Fruit fly (Drosophila melanogaster) whole organism, embryonic: Measurements from ENCODE around the gene CG13896.

ENCODE experiments used
- Antp ChIP-seq: fragments of 200-800 bp; sonication (Bioruptor generic); optimal IDR thresholded peaks from 3 replicates; lab custom pipeline; 2016; ENCODE audit warnings: missing biosample characterization, missing genetic modification characterization
- Asciz ChIP-seq: fragments of 200-800 bp; sonication (Bioruptor generic); optimal IDR thresholded peaks from 2 replicates; lab custom pipeline; 2017; ENCODE audit warnings: missing biosample characterization, mild to moderate bottlenecking, missing genetic modification characterization, missing genetic modification reagents
- Awh ChIP-seq: fragments of 200-800 bp; sonication (Bioruptor generic); IDR thresholded peaks from 2 replicates; pipeline ENCODE4, ENCODE4 v1.3.6; 2022; ENCODE audit warnings: missing biosample characterization, missing genetic modification characterization
- CG10431 ChIP-seq: fragments of 200-800 bp; sonication (Bioruptor generic); optimal IDR thresholded peaks from 3 replicates; lab custom pipeline; 2018; ENCODE audit warnings: missing biosample characterization, mild to moderate bottlenecking, missing genetic modification characterization
- CG14965 ChIP-seq: fragments of 200-800 bp; sonication (Bioruptor generic); optimal IDR thresholded peaks from 2 replicates; lab custom pipeline; 2016; ENCODE audit warnings: missing biosample characterization, missing genetic modification characterization, borderline replicate concordance
- CG16863 ChIP-seq: fragments of 200-800 bp; sonication (Bioruptor generic); optimal IDR thresholded peaks from 3 replicates; lab custom pipeline; 2016; ENCODE audit warnings: missing biosample characterization, missing genetic modification characterization
- CG17359 ChIP-seq: fragments of 200-800 bp; sonication (Bioruptor generic); optimal IDR thresholded peaks from 3 replicates; lab custom pipeline; 2018; ENCODE audit warnings: missing biosample characterization, mild to moderate bottlenecking, missing genetic modification characterization, moderate library complexity
- CG17912 ChIP-seq: fragments of 200-800 bp; sonication (Bioruptor generic); optimal IDR thresholded peaks from 2 replicates; lab custom pipeline; 2018; ENCODE audit warnings: missing biosample characterization, mild to moderate bottlenecking, missing genetic modification characterization
- CG18764 ChIP-seq: fragments of 200-800 bp; sonication (Bioruptor generic); optimal IDR thresholded peaks from 3 replicates; lab custom pipeline; 2016; ENCODE audit warnings: missing biosample characterization, missing genetic modification characterization
- CG2875 ChIP-seq: fragments of 200-800 bp; sonication (Bioruptor generic); optimal IDR thresholded peaks from 2 replicates; lab custom pipeline; 2017; ENCODE audit warnings: missing biosample characterization, mild to moderate bottlenecking, missing genetic modification characterization, missing genetic modification reagents
- CG3163 ChIP-seq: fragments of 200-800 bp; sonication (Bioruptor generic); optimal IDR thresholded peaks from 3 replicates; lab custom pipeline; 2016; ENCODE audit warnings: missing biosample characterization, missing genetic modification characterization
- CG3407 ChIP-seq: fragments of 200-800 bp; sonication (Bioruptor generic); optimal IDR thresholded peaks from 2 replicates; lab custom pipeline; 2018; ENCODE audit warnings: missing biosample characterization, mild to moderate bottlenecking, missing genetic modification characterization
- CG8089 ChIP-seq: fragments of 200-800 bp; sonication (Bioruptor generic); optimal IDR thresholded peaks from 3 replicates; lab custom pipeline; 2016; ENCODE audit warnings: missing biosample characterization, missing genetic modification characterization
- CG8290 ChIP-seq, 3 experiments: fragments of 200-800 bp; sonication (Bioruptor generic); optimal IDR thresholded peaks; 2 replicates each; lab custom pipeline; 2016 to 2019; ENCODE audit warnings: missing biosample characterization in 3 of 3, missing genetic modification characterization in 3 of 3, mild to moderate bottlenecking in 2 of 3, moderate library complexity in 1 of 3
- CG8388 ChIP-seq: fragments of 200-800 bp; sonication (Bioruptor generic); optimal IDR thresholded peaks from 2 replicates; lab custom pipeline; 2019; ENCODE audit warnings: missing biosample characterization, mild to moderate bottlenecking, missing genetic modification characterization, moderate library complexity
- CG8944 ChIP-seq: fragments of 200-800 bp; sonication (Bioruptor generic); optimal IDR thresholded peaks from 3 replicates; lab custom pipeline; 2016; ENCODE audit warnings: missing biosample characterization, missing genetic modification characterization
- CG9215 ChIP-seq: fragments of 200-800 bp; sonication (Bioruptor generic); IDR thresholded peaks from 2 replicates; pipeline ENCODE4 v1.3.6; 2022; ENCODE audit warnings: missing biosample characterization, missing genetic modification characterization
- CG9437 ChIP-seq: fragments of 200-800 bp; sonication (Bioruptor generic); optimal IDR thresholded peaks from 2 replicates; lab custom pipeline; 2018; ENCODE audit warnings: missing biosample characterization, mild to moderate bottlenecking, missing genetic modification characterization
- Ets65A ChIP-seq: fragments of 200-800 bp; sonication (Bioruptor generic); peaks from one replicate; lab custom pipeline; 2016; ENCODE audit warnings: missing biosample characterization, missing genetic modification characterization
- HLH3B ChIP-seq: fragments of 200-800 bp; sonication (Bioruptor generic); IDR thresholded peaks from 2 replicates; pipeline ENCODE4 v1.3.6; 2022; ENCODE audit warnings: missing biosample characterization, missing genetic modification characterization
- HLH54F ChIP-seq: fragments of 200-800 bp; sonication (Bioruptor generic); optimal IDR thresholded peaks from 3 replicates; lab custom pipeline; 2016; ENCODE audit warnings: missing biosample characterization, missing genetic modification characterization
- Lhr ChIP-seq: fragments of 200-800 bp; sonication (Bioruptor generic); optimal IDR thresholded peaks from 3 replicates; lab custom pipeline; 2017; ENCODE audit warnings: mild to moderate bottlenecking, missing biosample characterization, missing genetic modification reagents, missing genetic modification characterization
- Nf-YA ChIP-seq: fragments of 200-800 bp; sonication (Bioruptor generic); IDR thresholded peaks from 2 replicates; pipeline ENCODE4 v1.3.6; 2022; ENCODE audit warnings: missing biosample characterization, missing genetic modification characterization
- Side ChIP-seq: fragments of 200-800 bp; sonication (Bioruptor generic); optimal IDR thresholded peaks from 2 replicates; lab custom pipeline; 2016; ENCODE audit warnings: missing biosample characterization, missing genetic modification characterization
- Vsx1 ChIP-seq: fragments of 200-800 bp; sonication (Bioruptor generic); optimal IDR thresholded peaks from 2 replicates; lab custom pipeline; 2017; ENCODE audit warnings: missing biosample characterization, mild to moderate bottlenecking, missing genetic modification characterization, missing genetic modification reagents
- Xrp1 ChIP-seq: fragments of 200-800 bp; sonication (Bioruptor generic); IDR thresholded peaks from 2 replicates; pipeline ENCODE4 v1.3.6; 2022; ENCODE audit warnings: missing biosample characterization, missing genetic modification characterization
- ab ChIP-seq: fragments of 200-800 bp; sonication (Bioruptor generic); optimal IDR thresholded peaks from 2 replicates; lab custom pipeline; 2016; ENCODE audit warnings: missing biosample characterization, missing genetic modification characterization
- ara ChIP-seq: fragments of 200-800 bp; sonication (Bioruptor generic); IDR thresholded peaks from 2 replicates; pipeline ENCODE4 v1.3.6; 2022; ENCODE audit warnings: missing biosample characterization, missing genetic modification characterization
- ase ChIP-seq: fragments of 200-800 bp; sonication (Bioruptor generic); IDR thresholded peaks from 3 replicates; pipeline ENCODE4 v1.3.6; 2022; ENCODE audit warnings: missing biosample characterization, missing genetic modification characterization
- da ChIP-seq: fragments of 200-800 bp; sonication (Bioruptor generic); optimal IDR thresholded peaks from 2 replicates; lab custom pipeline; 2016; ENCODE audit warnings: missing biosample characterization, missing genetic modification characterization
- dimm ChIP-seq: fragments of 200-800 bp; sonication (Bioruptor generic); IDR thresholded peaks from 2 replicates; pipeline ENCODE4 v1.3.6; 2022; ENCODE audit warnings: missing biosample characterization, missing genetic modification characterization
- dmrt11E ChIP-seq: fragments of 200-800 bp; sonication (Bioruptor generic); optimal IDR thresholded peaks from 3 replicates; lab custom pipeline; 2018; ENCODE audit warnings: missing biosample characterization, mild to moderate bottlenecking, missing genetic modification characterization, moderate library complexity
- esg ChIP-seq: fragments of 200-800 bp; sonication (Bioruptor generic); conservative IDR thresholded peaks from 2 replicates; pipeline ENCODE4 v1.3.6; 2022; ENCODE audit warnings: missing biosample characterization, missing genetic modification characterization
- eve ChIP-seq, 2 experiments: fragments of >200 bp; optimal IDR thresholded peaks; 2 replicates each; lab custom pipeline; 2017; ENCODE audit warnings: missing biosample characterization in 2 of 2, missing genetic modification characterization in 2 of 2
- fd3F ChIP-seq: fragments of 200-800 bp; sonication (Bioruptor generic); optimal IDR thresholded peaks from 2 replicates; lab custom pipeline; 2018; ENCODE audit warnings: missing biosample characterization, mild to moderate bottlenecking, missing genetic modification characterization, moderate library complexity
- maf-S ChIP-seq: fragments of 200-800 bp; sonication (Bioruptor generic); optimal IDR thresholded peaks from 2 replicates; lab custom pipeline; 2016; ENCODE audit warnings: missing biosample characterization, missing genetic modification characterization
- prd ChIP-seq, 3 experiments: fragments of >200 bp in 2 of 3; fragments of 200-800 bp in 1 of 3; sonication (Bioruptor generic) in 1 of 3; optimal IDR thresholded peaks in 2 of 3; IDR thresholded peaks in 1 of 3; 2 replicates in 2 of 3; 3 replicates in 1 of 3; pipeline versions ENCODE4 v1.3.6 to Lab custom; 2017 to 2022; ENCODE audit warnings: missing biosample characterization in 1 of 3, missing genetic modification characterization in 1 of 3
- sc ChIP-seq, 3 experiments: fragments of >200 bp in 2 of 3; fragments of 200-800 bp in 1 of 3; sonication (Bioruptor generic) in 1 of 3; optimal IDR thresholded peaks; 2 replicates in 2 of 3; 3 replicates in 1 of 3; lab custom pipeline; 2017; ENCODE audit warnings: mild to moderate bottlenecking in 1 of 3, missing biosample characterization in 1 of 3, missing genetic modification characterization in 1 of 3, missing genetic modification reagents in 1 of 3
- scrt ChIP-seq: fragments of 200-800 bp; sonication (Bioruptor generic); optimal IDR thresholded peaks from 2 replicates; lab custom pipeline; 2018; ENCODE audit warnings: missing biosample characterization, mild to moderate bottlenecking, missing genetic modification characterization, moderate library complexity
- shn ChIP-seq: fragments of 200-800 bp; sonication (Bioruptor generic); optimal IDR thresholded peaks from 3 replicates; lab custom pipeline; 2016; ENCODE audit warnings: missing biosample characterization, missing genetic modification characterization
- sisA ChIP-seq: fragments of 200-800 bp; sonication (Bioruptor generic); IDR thresholded peaks from 2 replicates; pipeline ENCODE4 v1.3.6; 2022; ENCODE audit warnings: missing biosample characterization, missing genetic modification characterization
- slou ChIP-seq: fragments of 200-800 bp; sonication (Bioruptor generic); optimal IDR thresholded peaks from 3 replicates; lab custom pipeline; 2016; ENCODE audit warnings: missing biosample characterization, missing genetic modification characterization
- ssp ChIP-seq: fragments of 200-800 bp; sonication (Bioruptor generic); IDR thresholded peaks from 2 replicates; pipeline ENCODE4 v1.3.6; 2022; ENCODE audit warnings: missing biosample characterization, missing genetic modification characterization
- tap ChIP-seq: fragments of 200-800 bp; optimal IDR thresholded peaks from 3 replicates; lab custom pipeline; 2019; ENCODE audit warnings: missing biosample characterization, mild to moderate bottlenecking, missing genetic modification characterization, moderate library complexity
- ttk ChIP-seq: fragments of 200-800 bp; sonication (Bioruptor generic); IDR thresholded peaks from 2 replicates; pipeline ENCODE4 v2.1.2; 2022; ENCODE audit warnings: missing biosample characterization, missing genetic modification characterization
- wor ChIP-seq: fragments of 200-800 bp; sonication (Bioruptor generic); IDR thresholded peaks from 2 replicates; pipeline ENCODE4 v1.3.6; 2022; ENCODE audit warnings: missing biosample characterization, missing genetic modification characterization
- zen ChIP-seq: fragments of 200-800 bp; sonication (Bioruptor generic); optimal IDR thresholded peaks from 3 replicates; lab custom pipeline; 2018; ENCODE audit warnings: missing biosample characterization, mild to moderate bottlenecking, missing genetic modification characterization, moderate library complexity
- zf30C ChIP-seq: fragments of 200-800 bp; sonication (Bioruptor generic); optimal IDR thresholded peaks from 3 replicates; lab custom pipeline; 2018; ENCODE audit warnings: missing biosample characterization, mild to moderate bottlenecking, missing genetic modification characterization

The CG13896 gene

dm6 chr3L:725527-726191 is 14.0 kb upstream of the CG13896 start (continued):
- peak; percentile 26 for TF ChIP-seq CG14965 (GFP tag; lab: Kevin White, UChicago)
- peak; percentile 32 for TF ChIP-seq tap (tag; lab: Kevin White, UChicago)
- peak; percentile 98 for TF ChIP-seq Ets65A (GFP tag; lab: Kevin White, UChicago)
- TF ChIP-seq slou (GFP tag; lab: Kevin White, UChicago): no peak
- peak; percentile 33; the same call in 1 of the 2 replicates for TF ChIP-seq CG9215
- peak; percentile 45 for TF ChIP-seq HLH54F (GFP tag; lab: Kevin White, UChicago)
- TF ChIP-seq Lhr (GFP tag; lab: Kevin White, UChicago): peak; percentile 49
- TF ChIP-seq prd (optimal IDR thresholded peaks at IDR 0.05; lab: Kevin White, UChicago): no peak
- peak; percentile 94 for TF ChIP-seq prd (GFP tag; IDR thresholded peaks at IDR 0.05; lab: Robert Waterston, UW)
- peak; percentile 87 for TF ChIP-seq CG8388 (GFP tag; lab: Kevin White, UChicago)
- TF ChIP-seq scrt (GFP tag; lab: Kevin White, UChicago): no peak
- TF ChIP-seq CG8290 (GFP tag; optimal IDR thresholded peaks at IDR 0.05; lab: Kevin White, UChicago): peak; percentile 87
- peak in 1 of 2 experiments; percentile 14 for TF ChIP-seq CG8290 (tag; optimal IDR thresholded peaks at IDR 0.05; lab: Kevin White, UChicago)
- TF ChIP-seq ab (GFP tag; lab: Kevin White, UChicago): peak; percentile 14
- TF ChIP-seq CG3407: peak; percentile 72
- peak; percentile 87 for TF ChIP-seq zen
- TF ChIP-seq CG18764 (GFP tag; lab: Kevin White, UChicago): peak; percentile 78
- peak; percentile 9 for TF ChIP-seq Vsx1
- peak; percentile 54; the same call in 1 of the 2 replicates for TF ChIP-seq HLH3B (GFP tag; lab: Robert Waterston, UW)
- peak; percentile 97 for TF ChIP-seq zf30C (GFP tag; lab: Kevin White, UChicago)
- peak; percentile 54 for TF ChIP-seq Awh
- peak; percentile 75 for TF ChIP-seq shn (GFP tag; lab: Kevin White, UChicago)
- peak; percentile 52 for TF ChIP-seq CG3163 (GFP tag; lab: Kevin White, UChicago)
- TF ChIP-seq ttk: peak; percentile 75
- peak; percentile 68 for TF ChIP-seq da
- TF ChIP-seq ase (GFP tag; lab: Robert Waterston, UW): peak; percentile 21; the same call in 1 of the 3 replicates
- no peak for TF ChIP-seq Nf-YA
- peak; percentile 82 for TF ChIP-seq CG2875 (GFP tag; lab: Kevin White, UChicago)
- TF ChIP-seq ssp (GFP tag; lab: Robert Waterston, UW): peak; percentile 69
- TF ChIP-seq CG17359 (tag; lab: Kevin White, UChicago): peak; percentile 55
- peak; percentile 58; the same call in 1 of the 2 replicates for TF ChIP-seq wor (GFP tag; lab: Robert Waterston, UW)
- TF ChIP-seq CG16863: peak; percentile 84
- TF ChIP-seq CG9437 (GFP tag; lab: Kevin White, UChicago): peak; percentile 25
- peak; percentile 69 for TF ChIP-seq Side (GFP tag; lab: Kevin White, UChicago)
- TF ChIP-seq CG10431 (GFP tag; lab: Kevin White, UChicago): peak; percentile 1
- peak; percentile 98 for TF ChIP-seq dmrt11E (tag; lab: Kevin White, UChicago)
- TF ChIP-seq Xrp1 (GFP tag; lab: Robert Waterston, UW): peak; percentile 97
- no peak for TF ChIP-seq fd3F (GFP tag; lab: Kevin White, UChicago)
- TF ChIP-seq sc (optimal IDR thresholded peaks at IDR 0.05; lab: Kevin White, UChicago): no peak
- peak; percentile 87 for TF ChIP-seq sc (GFP tag; optimal IDR thresholded peaks at IDR 0.05; lab: Kevin White, UChicago)
- TF ChIP-seq sisA: peak; percentile 79
- peak; percentile 66 for TF ChIP-seq maf-S (GFP tag; lab: Kevin White, UChicago)
- TF ChIP-seq dimm (GFP tag; lab: Robert Waterston, UW): 0 out of 2 replicates have a peak, but pooled peaks have one; percentile 29
- TF ChIP-seq ara (GFP tag; lab: Robert Waterston, UW): peak; percentile 96
- TF ChIP-seq CG8089 (GFP tag; lab: Kevin White, UChicago): peak; percentile 87
- peak; percentile 60 for TF ChIP-seq esg
- peak; percentile 18 to 48 for TF ChIP-seq eve (GFP tag; optimal IDR thresholded peaks at IDR 0.05; lab: Kevin White, UChicago)
- peak; percentile 31 for TF ChIP-seq Asciz (GFP tag; lab: Kevin White, UChicago)
- TF ChIP-seq Antp (GFP tag; lab: Kevin White, UChicago): peak; percentile 62
- TF ChIP-seq CG8944 (GFP tag; lab: Kevin White, UChicago): peak; percentile 86
- TF ChIP-seq CG17912 (GFP tag; lab: Kevin White, UChicago): no peak
